Worm (Caenorhabditis elegans): ENCODE results near the gene cyp-37A1.
"Not testable (repeated sequence)": the region's sequence is repeated elsewhere in the genome, so short reads cannot be mapped to it uniquely, and the experiment has no call there.

cyp-37A1 gene

ce11 chrII:14014637-14015036, 2.1 kb downstream of the cyp-37A1 start:
- TF ChIP-seq W03F9.2 (tag; optimal IDR thresholded peaks at IDR 0.05) (no peak), dao-5 (tag; optimal IDR thresholded peaks at IDR 0.05) (no peak), him-1 (tag; optimal IDR thresholded peaks at IDR 0.05) (no peak)

- no peak for TF ChIP-seq him-1 (tag; optimal IDR thresholded peaks at IDR 0.05)
- no peak for TF ChIP-seq W03F9.2 (tag; optimal IDR thresholded peaks at IDR 0.05)
- TF ChIP-seq dao-5 (tag; optimal IDR thresholded peaks at IDR 0.05), result no peak
These were observed 5.9 kb downstream of the cyp-37A1 start, which contains the start of gene F01D5.8 for ce11 chrII:14010656-14011376. TSS of gene F01D5.8 (plus strand) at chrII:14010706.

DNA sequence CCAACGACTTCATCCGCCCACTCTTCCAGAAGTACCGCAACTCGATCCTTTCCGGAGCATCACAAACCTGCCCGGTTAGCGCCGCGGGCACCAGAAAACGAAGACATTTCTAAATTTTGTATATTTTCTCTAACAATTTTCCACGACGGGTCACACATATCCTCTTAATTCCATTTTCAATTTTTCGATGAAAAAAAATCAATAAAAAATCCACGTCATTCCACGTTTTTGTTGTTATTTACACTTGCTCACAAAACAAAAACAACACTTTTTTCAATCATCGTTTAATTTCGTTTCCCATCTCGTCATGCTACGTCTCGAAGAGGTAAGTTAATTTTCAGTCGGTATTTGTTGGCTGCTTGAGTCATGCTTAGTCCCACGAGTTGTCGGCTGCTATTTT, 8.4 kb downstream of the cyp-37A1 start, which contains the start of gene F01D5.7:
Gene F01D5.7, plus strand, starts transcription at position 301 of the 400 bp plus-strand sequence.
- TF ChIP-seq him-1 (tag; optimal IDR thresholded peaks at IDR 0.05), result no peak
- no peak for TF ChIP-seq W03F9.2 (tag; optimal IDR thresholded peaks at IDR 0.05)
- TF ChIP-seq dao-5 (tag; optimal IDR thresholded peaks at IDR 0.05), result no peak

DNA sequence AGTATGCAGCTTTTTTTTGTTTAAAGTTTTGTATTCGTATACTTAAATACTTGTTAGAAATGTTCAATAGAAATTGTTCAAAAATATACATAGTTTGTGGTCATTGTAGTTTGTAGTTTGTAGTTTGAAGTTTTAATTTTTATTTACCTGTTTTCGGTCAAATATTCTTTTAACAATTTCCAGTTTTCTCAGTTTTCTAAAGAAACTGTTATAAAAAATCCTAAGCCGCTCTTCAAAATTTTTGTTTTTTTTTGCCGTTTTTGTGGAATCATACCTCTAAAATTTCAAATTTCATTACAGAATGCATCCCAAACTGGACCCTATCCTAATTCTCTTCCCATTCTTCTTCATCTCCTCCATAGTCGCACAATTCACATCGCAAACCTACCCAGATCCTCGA, 10.6 kb downstream of the cyp-37A1 start, which contains the start of gene F01D5.6:
Gene F01D5.6, plus strand, starts transcription at position 301 of the 400 bp plus-strand sequence.
- TF ChIP-seq W03F9.2 (tag; optimal IDR thresholded peaks at IDR 0.05) (no peak), him-1 (tag; optimal IDR thresholded peaks at IDR 0.05) (no peak), dao-5 (tag; optimal IDR thresholded peaks at IDR 0.05) (no peak)

DNA sequence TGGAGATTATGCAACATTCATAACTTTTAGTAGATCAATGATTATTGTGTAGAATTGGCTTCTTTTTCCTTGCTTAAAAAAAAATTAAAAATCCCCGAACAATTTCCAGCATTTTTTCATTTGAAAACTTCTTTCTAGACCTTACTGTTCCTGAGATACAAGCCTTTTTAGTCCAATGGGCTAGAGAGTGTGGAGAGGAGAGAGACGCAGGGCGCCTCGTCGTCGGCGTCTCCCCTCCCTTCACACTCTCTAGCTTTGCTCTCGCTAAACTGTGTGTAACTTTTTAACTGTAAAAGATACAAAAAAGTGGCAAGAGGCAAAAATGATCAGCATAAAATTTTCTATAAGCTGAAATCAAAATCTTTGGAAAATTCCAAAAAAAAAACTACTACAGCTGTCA, 11.6 kb downstream of the cyp-37A1 start:
- TF ChIP-seq dao-5 (tag; optimal IDR thresholded peaks at IDR 0.05) (no peak), him-1 (tag; optimal IDR thresholded peaks at IDR 0.05) (no peak), W03F9.2 (tag; optimal IDR thresholded peaks at IDR 0.05) (no peak)

DNA sequence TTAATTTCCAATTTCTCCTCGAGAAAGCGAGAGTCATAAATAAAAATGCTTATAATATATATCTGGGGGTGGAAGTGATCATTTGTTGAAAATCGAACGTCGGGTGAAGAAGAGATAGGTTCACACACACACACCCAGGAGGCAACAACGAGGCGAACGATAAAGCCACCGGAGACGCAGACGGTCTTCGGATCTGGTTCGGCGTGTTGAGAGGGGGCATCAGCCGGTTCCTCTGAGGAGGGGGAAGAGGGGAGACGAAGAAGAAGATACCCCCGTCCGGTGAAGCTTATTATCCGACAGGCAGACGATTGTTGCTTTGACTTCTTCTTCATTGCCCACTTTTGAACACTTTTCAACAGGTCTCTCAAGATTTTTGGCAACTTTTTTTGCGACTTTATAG, 12.0 kb downstream of the cyp-37A1 start:
- TF ChIP-seq dao-5 (tag; optimal IDR thresholded peaks at IDR 0.05), result no peak
- no peak for TF ChIP-seq W03F9.2 (tag; optimal IDR thresholded peaks at IDR 0.05)
- no peak for TF ChIP-seq him-1 (tag; optimal IDR thresholded peaks at IDR 0.05)

ce11 chrII:14003821-14004430, 12.8 kb downstream of the cyp-37A1 start:
- TF ChIP-seq dao-5 (tag; optimal IDR thresholded peaks at IDR 0.05) (no peak), W03F9.2 (tag; optimal IDR thresholded peaks at IDR 0.05) (no peak), him-1 (tag; optimal IDR thresholded peaks at IDR 0.05) (no peak)

DNA sequence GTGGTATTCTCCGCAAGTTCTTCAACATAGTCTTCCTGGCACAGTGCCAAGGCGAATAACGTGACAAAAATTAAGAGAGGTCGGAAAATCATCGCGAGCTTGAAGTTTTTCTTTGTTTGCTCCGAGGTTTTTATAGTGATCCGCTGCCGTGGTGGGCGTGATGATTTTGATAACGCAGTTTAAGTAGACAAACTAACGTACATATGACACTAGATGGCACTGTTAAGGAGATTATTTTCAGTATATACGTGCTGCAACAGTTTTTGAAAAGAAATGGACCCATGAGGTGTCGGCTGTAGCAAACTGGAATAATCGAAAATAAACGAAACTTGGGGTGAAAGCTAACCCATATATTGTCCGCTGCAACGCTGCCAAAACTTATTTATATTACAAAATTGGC, 14.6 kb downstream of the cyp-37A1 start, which contains the start of gene F01D5.5:
Gene F01D5.5, minus strand, starts transcription at position 101 of the 400 bp plus-strand sequence.
- TF ChIP-seq him-1 (tag; optimal IDR thresholded peaks at IDR 0.05) (no peak), W03F9.2 (tag; optimal IDR thresholded peaks at IDR 0.05) (no peak), dao-5 (tag; optimal IDR thresholded peaks at IDR 0.05) (no peak)

- TF ChIP-seq W03F9.2, dao-5, him-1 (tag; optimal IDR thresholded peaks at IDR 0.05): not testable (repeated sequence)
These were observed 16.7 kb downstream of the cyp-37A1 start, which contains the start of gene F01D5.3 for ce11 chrII:14000044-14000443. TSS of gene F01D5.3 (minus strand) at chrII:14000144.

DNA sequence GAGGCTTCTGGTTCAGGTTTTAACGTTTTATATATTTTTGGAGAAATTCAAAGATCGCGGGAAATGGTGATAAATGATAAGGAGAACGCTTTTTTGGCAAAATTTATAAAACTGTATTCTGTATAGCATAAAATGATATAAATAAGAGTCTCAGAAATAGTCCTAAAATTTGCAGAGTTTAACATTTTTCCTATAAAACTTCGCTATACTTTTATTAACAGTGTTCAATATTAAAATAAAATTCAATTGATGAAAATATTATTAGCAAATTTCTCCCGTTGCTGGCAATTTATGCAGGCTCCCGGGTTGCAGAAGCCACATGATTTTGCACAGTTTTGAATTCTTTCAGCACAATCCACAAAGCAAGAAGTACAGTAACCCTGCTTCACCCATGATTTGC, 17.8 kb downstream of the cyp-37A1 start, which contains the start of gene F01D5.2:
Gene F01D5.2, minus strand, starts transcription at position 101 of the 400 bp plus-strand sequence.
- no peak for TF ChIP-seq him-1 (tag; optimal IDR thresholded peaks at IDR 0.05)
- TF ChIP-seq W03F9.2 (tag; optimal IDR thresholded peaks at IDR 0.05), result no peak
- no peak for TF ChIP-seq dao-5 (tag; optimal IDR thresholded peaks at IDR 0.05)

DNA sequence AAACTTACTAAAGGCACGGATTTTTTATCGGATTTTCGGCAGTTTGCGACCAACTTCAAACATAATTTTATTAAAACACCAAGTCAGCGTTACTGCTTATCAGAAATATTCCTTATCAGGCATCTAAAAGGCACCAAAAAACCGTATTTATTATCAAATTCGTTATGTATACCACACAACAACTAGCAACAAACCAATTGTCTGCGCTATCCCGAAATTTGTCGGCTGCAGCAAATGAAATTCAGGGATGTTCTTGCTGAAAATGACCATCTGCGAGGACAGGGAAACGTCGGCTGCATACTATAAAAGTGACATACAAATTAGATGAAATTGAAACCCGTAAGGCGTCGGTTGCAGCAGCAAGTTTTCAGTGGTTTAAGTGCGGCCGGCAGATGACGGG, 18.8 kb downstream of the cyp-37A1 start:
- TF ChIP-seq him-1 (tag; optimal IDR thresholded peaks at IDR 0.05) (no peak), dao-5 (tag; optimal IDR thresholded peaks at IDR 0.05) (no peak), W03F9.2 (tag; optimal IDR thresholded peaks at IDR 0.05) (no peak)

ce11 chrII:13997477-13997876, 19.3 kb downstream of the cyp-37A1 start, which contains the start of gene F01D5.1:
TSS of gene F01D5.1 (minus strand) at chrII:13997581.
- TF ChIP-seq him-1 (tag; optimal IDR thresholded peaks at IDR 0.05), result no peak
- no peak for TF ChIP-seq W03F9.2 (tag; optimal IDR thresholded peaks at IDR 0.05)
- TF ChIP-seq dao-5 (tag; optimal IDR thresholded peaks at IDR 0.05), result no peak

- TF ChIP-seq W03F9.2 (tag; optimal IDR thresholded peaks at IDR 0.05) (no peak), dao-5 (tag; optimal IDR thresholded peaks at IDR 0.05) (no peak), him-1 (tag; optimal IDR thresholded peaks at IDR 0.05) (no peak)
These were observed 21.8 kb downstream of the cyp-37A1 start, which contains the start of gene Y39G8B.7 for ce11 chrII:13994934-13995333. TSS of gene Y39G8B.7 (minus strand) at chrII:13995034.

DNA sequence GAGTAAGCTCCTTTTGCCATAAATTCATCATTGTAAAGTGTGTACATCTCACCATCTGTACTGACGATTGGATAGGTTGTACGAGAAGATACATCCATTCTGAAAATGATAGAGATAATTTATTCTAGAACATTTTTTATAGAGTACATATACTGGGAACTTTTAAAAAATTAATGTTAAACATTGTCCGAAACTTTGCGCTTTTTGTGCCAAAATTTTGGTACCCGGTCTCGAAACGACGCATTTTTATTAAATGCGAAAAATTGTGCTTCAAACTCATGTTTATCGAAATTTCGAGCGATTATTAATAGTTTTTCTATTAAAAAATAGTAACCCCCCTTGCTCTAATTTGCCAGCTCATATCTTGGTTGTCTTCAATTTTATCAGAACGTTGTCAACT, 25.0 kb downstream of the cyp-37A1 start, which contains the start of gene Y39G8B.5:
Gene Y39G8B.5, minus strand, starts transcription at position 101 of the 400 bp plus-strand sequence.
- TF ChIP-seq him-1 (tag; optimal IDR thresholded peaks at IDR 0.05) (no peak), W03F9.2 (tag; optimal IDR thresholded peaks at IDR 0.05) (no peak), dao-5 (tag; optimal IDR thresholded peaks at IDR 0.05) (no peak)
